Fruit fly (Drosophila melanogaster) S2 (cell line): ENCODE data around the gene Acp1.

Experiments
- CG8478 ChIP-seq: fragments of >200 bp; optimal IDR thresholded peaks from 2 replicates; lab custom pipeline; 2018
- CTCF ChIP-seq, 2 experiments: fragments of >200 bp; optimal IDR thresholded peaks; 2 replicates each; lab custom pipeline; 2018

The Acp1 gene

dm6 chr2L:7702383-7703188, 38.8 kb downstream of the Acp1 start, which contains the start of gene Tep3:
Gene Tep3, plus strand, starts transcription at chr2L:7702805.
- TF ChIP-seq CTCF (optimal IDR thresholded peaks at IDR 0.05; lab: Kevin White, UChicago), result no peak
- no peak for TF ChIP-seq CG8478

- TF ChIP-seq CG8478, result no peak
- no peak for TF ChIP-seq CTCF (optimal IDR thresholded peaks at IDR 0.05; lab: Kevin White, UChicago)
Observed at dm6 chr2L:7701417-7701816, 39.9 kb downstream of the Acp1 start, which contains the start of gene Tep2. Gene Tep2, minus strand, starts transcription at chr2L:7701601.

- TF ChIP-seq CTCF (optimal IDR thresholded peaks at IDR 0.05; lab: Kevin White, UChicago) (no peak), CG8478 (no peak)
Observed at dm6 chr2L:7692583-7693080, 48.7 kb downstream of the Acp1 start, which contains the start of the genes CG7025 and CG43235. Gene CG7025, minus strand, starts transcription at chr2L:7692683. Gene CG43235, plus strand, starts transcription at chr2L:7693030.

dm6 chr2L:7690961-7691360, 50.4 kb downstream of the Acp1 start, which contains the start of gene CG18585:
Gene CG18585, minus strand, starts transcription at chr2L:7691061.
- TF ChIP-seq CTCF (optimal IDR thresholded peaks at IDR 0.05; lab: Kevin White, UChicago) (no peak), CG8478 (no peak)
